Fruit fly (Drosophila melanogaster) whole organism, embryonic: ENCODE results near the gene Coq7.

ENCODE experiments used
- BtbVII ChIP-seq: fragments of 200-800 bp; sonication (Bioruptor generic); optimal IDR thresholded peaks from 3 replicates; lab custom pipeline; 2017; ENCODE audit warnings: missing biosample characterization, mild to moderate bottlenecking, missing genetic modification characterization
- CG1024 ChIP-seq: fragments of 200-800 bp; sonication (Bioruptor generic); IDR thresholded peaks from 2 replicates; pipeline ENCODE4 v1.3.6; 2022; ENCODE audit warnings: missing biosample characterization, missing genetic modification characterization
- CG10543 ChIP-seq: fragments of 200-800 bp; sonication (Bioruptor generic); optimal IDR thresholded peaks from 3 replicates; lab custom pipeline; 2017; ENCODE audit warnings: missing biosample characterization, mild to moderate bottlenecking, missing genetic modification characterization, moderate library complexity
- CG11085 ChIP-seq: fragments of 200-800 bp; sonication (Bioruptor generic); IDR thresholded peaks from 2 replicates; pipeline ENCODE4 v1.3.6; 2022; ENCODE audit warnings: missing biosample characterization, missing genetic modification characterization
- CG11093 ChIP-seq: fragments of 200-800 bp; sonication (Bioruptor generic); IDR thresholded peaks from 3 replicates; pipeline ENCODE4 v1.3.6; 2022; ENCODE audit warnings: missing biosample characterization, missing genetic modification characterization
- CG11695 ChIP-seq: fragments of 200-800 bp; sonication (Bioruptor generic); IDR thresholded peaks from 3 replicates; pipeline ENCODE4 v1.3.6; 2022; ENCODE audit warnings: missing biosample characterization, missing genetic modification characterization
- CG12071 ChIP-seq: fragments of 200-800 bp; sonication (Bioruptor generic); optimal IDR thresholded peaks from 3 replicates; lab custom pipeline; 2018; ENCODE audit warnings: missing biosample characterization, mild to moderate bottlenecking, missing genetic modification characterization
- CG12104 ChIP-seq: fragments of 200-800 bp; sonication (Bioruptor generic); optimal IDR thresholded peaks from 3 replicates; lab custom pipeline; 2016; ENCODE audit warnings: missing biosample characterization, missing genetic modification characterization
- CG13287 ChIP-seq: fragments of 200-800 bp; sonication (Bioruptor generic); IDR thresholded peaks from 2 replicates; pipeline ENCODE4 v1.3.6; 2022; ENCODE audit warnings: missing biosample characterization, missing genetic modification characterization; ENCODE audit not compliant: partially characterized antibody
- CG15479 ChIP-seq: fragments of 200-800 bp; sonication (Bioruptor generic); optimal IDR thresholded peaks from 3 replicates; lab custom pipeline; 2019; ENCODE audit warnings: missing biosample characterization, mild to moderate bottlenecking, missing genetic modification characterization, moderate library complexity
- CG15696 ChIP-seq: fragments of 200-800 bp; sonication (Bioruptor generic); optimal IDR thresholded peaks from 2 replicates; lab custom pipeline; 2019; ENCODE audit warnings: missing biosample characterization, mild to moderate bottlenecking, missing genetic modification characterization, moderate library complexity
- CG16863 ChIP-seq: fragments of 200-800 bp; sonication (Bioruptor generic); optimal IDR thresholded peaks from 3 replicates; lab custom pipeline; 2016; ENCODE audit warnings: missing biosample characterization, missing genetic modification characterization
- CG17612 ChIP-seq: fragments of 200-800 bp; sonication (Bioruptor generic); IDR thresholded peaks from 2 replicates; pipeline ENCODE4 v1.3.6; 2022; ENCODE audit warnings: missing biosample characterization, missing genetic modification characterization
- CG18476 ChIP-seq: fragments of 200-800 bp; sonication (Bioruptor generic); optimal IDR thresholded peaks from 2 replicates; lab custom pipeline; 2016; ENCODE audit warnings: missing biosample characterization, mild to moderate bottlenecking, missing genetic modification characterization
- CG2116 ChIP-seq: fragments of 200-800 bp; sonication (Bioruptor generic); optimal IDR thresholded peaks from 3 replicates; lab custom pipeline; 2018; ENCODE audit warnings: missing biosample characterization, mild to moderate bottlenecking, missing genetic modification characterization
- CG34376 ChIP-seq: fragments of 200-800 bp; sonication (Bioruptor generic); optimal IDR thresholded peaks from 2 replicates; lab custom pipeline; 2018; ENCODE audit warnings: missing biosample characterization, mild to moderate bottlenecking, missing genetic modification characterization
- CG34422 ChIP-seq: fragments of 200-800 bp; sonication (Bioruptor generic); IDR thresholded peaks from 3 replicates; pipeline ENCODE4 v1.3.6; 2022; ENCODE audit warnings: missing biosample characterization, missing genetic modification characterization
- CG5245 ChIP-seq: fragments of 200-800 bp; sonication (Bioruptor generic); optimal IDR thresholded peaks from 3 replicates; lab custom pipeline; 2016; ENCODE audit warnings: missing biosample characterization, missing genetic modification characterization
- CG5953 ChIP-seq: fragments of 200-800 bp; sonication (Bioruptor generic); IDR thresholded peaks from 2 replicates; pipeline ENCODE4 v1.3.6; 2022; ENCODE audit warnings: missing biosample characterization, missing genetic modification characterization
- CG6254 ChIP-seq: fragments of 200-800 bp; sonication (Bioruptor generic); optimal IDR thresholded peaks from 3 replicates; lab custom pipeline; 2017; ENCODE audit warnings: mild to moderate bottlenecking, missing biosample characterization, missing genetic modification reagents, missing genetic modification characterization
- CG7372 ChIP-seq: fragments of 200-800 bp; sonication (Bioruptor generic); IDR thresholded peaks from 2 replicates; pipeline ENCODE4 v1.3.6; 2022; ENCODE audit warnings: missing biosample characterization, missing genetic modification characterization
- CG8089 ChIP-seq: fragments of 200-800 bp; sonication (Bioruptor generic); optimal IDR thresholded peaks from 3 replicates; lab custom pipeline; 2016; ENCODE audit warnings: missing biosample characterization, missing genetic modification characterization
- Chrac-16 ChIP-seq: fragments of 200-800 bp; sonication (Bioruptor generic); optimal IDR thresholded peaks from 3 replicates; lab custom pipeline; 2016; ENCODE audit warnings: missing biosample characterization, missing genetic modification characterization
- D19B ChIP-seq: fragments of 200-800 bp; sonication (Bioruptor generic); optimal IDR thresholded peaks from 2 replicates; lab custom pipeline; 2017; ENCODE audit warnings: missing biosample characterization, mild to moderate bottlenecking, missing genetic modification characterization
- Dref ChIP-seq: fragments of 200-800 bp; sonication (Bioruptor generic); IDR thresholded peaks from 2 replicates; pipeline ENCODE4 v1.3.6; 2022; ENCODE audit warnings: missing biosample characterization, missing genetic modification characterization
- HLH3B ChIP-seq: fragments of 200-800 bp; sonication (Bioruptor generic); IDR thresholded peaks from 2 replicates; pipeline ENCODE4 v1.3.6; 2022; ENCODE audit warnings: missing biosample characterization, missing genetic modification characterization
- HLH4C ChIP-seq: fragments of 200-800 bp; sonication (Bioruptor generic); IDR thresholded peaks from 3 replicates; pipeline ENCODE4 v1.3.6; 2022; ENCODE audit warnings: missing biosample characterization, missing genetic modification characterization; ENCODE audit not compliant: partially characterized antibody
- NFAT ChIP-seq: fragments of 200-800 bp; sonication (Bioruptor generic); IDR thresholded peaks from 2 replicates; pipeline ENCODE4 v1.3.6; 2022; ENCODE audit warnings: missing biosample characterization, missing genetic modification characterization
- Oli ChIP-seq: fragments of 200-800 bp; sonication (Bioruptor generic); optimal IDR thresholded peaks from 2 replicates; lab custom pipeline; 2018; ENCODE audit warnings: missing biosample characterization, mild to moderate bottlenecking, missing genetic modification characterization, moderate library complexity
- Poxn ChIP-seq: fragments of 200-800 bp; sonication (Bioruptor generic); IDR thresholded peaks from 2 replicates; pipeline ENCODE4 v1.3.6; 2022; ENCODE audit warnings: missing biosample characterization, missing genetic modification characterization
- Vsx1 ChIP-seq: fragments of 200-800 bp; sonication (Bioruptor generic); optimal IDR thresholded peaks from 2 replicates; lab custom pipeline; 2017; ENCODE audit warnings: missing biosample characterization, mild to moderate bottlenecking, missing genetic modification characterization, missing genetic modification reagents
- ap ChIP-seq: fragments of 200-800 bp; sonication (Bioruptor generic); IDR thresholded peaks from 2 replicates; pipeline ENCODE4 v1.3.6; 2022; ENCODE audit warnings: missing biosample characterization, missing genetic modification characterization
- ase ChIP-seq: fragments of 200-800 bp; sonication (Bioruptor generic); IDR thresholded peaks from 3 replicates; pipeline ENCODE4 v1.3.6; 2022; ENCODE audit warnings: missing biosample characterization, missing genetic modification characterization
- az2 ChIP-seq: fragments of 200-800 bp; sonication (Bioruptor generic); optimal IDR thresholded peaks from 3 replicates; lab custom pipeline; 2016; ENCODE audit warnings: missing biosample characterization, missing genetic modification characterization
- br ChIP-seq: fragments of >200 bp; optimal IDR thresholded peaks from 2 replicates; lab custom pipeline; 2017
- chn ChIP-seq: fragments of 200-800 bp; sonication (Bioruptor generic); optimal IDR thresholded peaks from 2 replicates; lab custom pipeline; 2016; ENCODE audit warnings: missing biosample characterization, missing genetic modification characterization
- croc ChIP-seq: fragments of 200-800 bp; sonication (Bioruptor generic); conservative IDR thresholded peaks from 3 replicates; pipeline ENCODE4 v1.3.6; 2022; ENCODE audit warnings: missing biosample characterization, missing genetic modification characterization
- crp ChIP-seq, 2 experiments: fragments of 200-800 bp; sonication (Bioruptor generic); optimal IDR thresholded peaks; 2 replicates in 1 of 2; 3 replicates in 1 of 2; lab custom pipeline; 2017; ENCODE audit warnings: missing biosample characterization in 2 of 2, missing genetic modification characterization in 2 of 2, mild to moderate bottlenecking in 1 of 2, moderate library complexity in 1 of 2
- ems ChIP-seq: fragments of 200-800 bp; sonication (Bioruptor generic); optimal IDR thresholded peaks from 3 replicates; lab custom pipeline; 2016; ENCODE audit warnings: missing biosample characterization, missing genetic modification characterization
- esg ChIP-seq: fragments of 200-800 bp; sonication (Bioruptor generic); conservative IDR thresholded peaks from 2 replicates; pipeline ENCODE4 v1.3.6; 2022; ENCODE audit warnings: missing biosample characterization, missing genetic modification characterization
- eyg ChIP-seq: fragments of 200-800 bp; sonication (Bioruptor generic); optimal IDR thresholded peaks from 3 replicates; lab custom pipeline; 2016; ENCODE audit warnings: missing biosample characterization, missing genetic modification characterization
- fd102C ChIP-seq: fragments of 200-800 bp; sonication (Bioruptor generic); optimal IDR thresholded peaks from 2 replicates; lab custom pipeline; 2018; ENCODE audit warnings: missing biosample characterization, mild to moderate bottlenecking, missing genetic modification characterization, moderate library complexity
- ind ChIP-seq: fragments of 200-800 bp; sonication (Bioruptor generic); optimal IDR thresholded peaks from 3 replicates; lab custom pipeline; 2016; ENCODE audit warnings: missing biosample characterization, missing genetic modification characterization
- kay ChIP-seq: fragments of 200-800 bp; sonication (Bioruptor generic); optimal IDR thresholded peaks from 2 replicates; lab custom pipeline; 2016; ENCODE audit warnings: missing biosample characterization, missing genetic modification characterization
- klu ChIP-seq: fragments of 200-800 bp; sonication (Bioruptor generic); IDR thresholded peaks from 2 replicates; pipeline ENCODE4 v1.3.6; 2022; ENCODE audit warnings: missing biosample characterization, missing genetic modification characterization
- lola ChIP-seq, 3 experiments: fragments of >200 bp in 2 of 3; fragments of 200-800 bp in 1 of 3; sonication (Bioruptor generic) in 1 of 3; optimal IDR thresholded peaks; 2 replicates each; lab custom pipeline; 2017 to 2019; ENCODE audit warnings: missing biosample characterization in 3 of 3, missing genetic modification characterization in 3 of 3, mild to moderate bottlenecking in 1 of 3, moderate library complexity in 1 of 3
- peb ChIP-seq: fragments of 200-800 bp; sonication (Bioruptor generic); IDR thresholded peaks from 2 replicates; pipeline ENCODE4 v1.3.6; 2022; ENCODE audit warnings: missing biosample characterization, missing genetic modification characterization
- schlank ChIP-seq: fragments of 200-800 bp; sonication (Bioruptor generic); optimal IDR thresholded peaks from 2 replicates; lab custom pipeline; 2018; ENCODE audit warnings: missing biosample characterization, mild to moderate bottlenecking, missing genetic modification characterization
- sd ChIP-seq: fragments of 200-800 bp; sonication (Bioruptor generic); optimal IDR thresholded peaks from 3 replicates; lab custom pipeline; 2018; ENCODE audit warnings: missing biosample characterization, mild to moderate bottlenecking, missing genetic modification characterization, moderate library complexity
- toy ChIP-seq: fragments of 200-800 bp; sonication (Bioruptor generic); IDR thresholded peaks from 2 replicates; pipeline ENCODE4 v1.3.6; 2022; ENCODE audit warnings: missing biosample characterization, missing genetic modification characterization
- zen ChIP-seq: fragments of 200-800 bp; sonication (Bioruptor generic); optimal IDR thresholded peaks from 3 replicates; lab custom pipeline; 2018; ENCODE audit warnings: missing biosample characterization, mild to moderate bottlenecking, missing genetic modification characterization, moderate library complexity

The Coq7 gene

dm6 chrX:6800726-6801296 is 29.8 kb downstream of the Coq7 start (continued):
- peak; percentile 24 for TF ChIP-seq ind (GFP tag; lab: Kevin White, UChicago)
- TF ChIP-seq CG15696 (tag; lab: Kevin White, UChicago): no peak
- TF ChIP-seq HLH4C (GFP tag; lab: Robert Waterston, UW): no peak
- 0 out of 3 replicates have a peak, but pooled peaks have one; percentile 56 for TF ChIP-seq CG34422 (GFP tag; lab: Robert Waterston, UW)
- no peak for TF ChIP-seq CG5245 (GFP tag; lab: Kevin White, UChicago)
- no peak for TF ChIP-seq klu
- peak; percentile 18 for TF ChIP-seq sd (tag; lab: Kevin White, UChicago)
- TF ChIP-seq CG13287 (GFP tag; lab: Robert Waterston, UW): peak; percentile 34; the same call in 1 of the 2 replicates
- peak; percentile 38 for TF ChIP-seq CG6254 (GFP tag; lab: Kevin White, UChicago)
- TF ChIP-seq Vsx1: peak; percentile 87
- TF ChIP-seq lola (GFP tag; optimal IDR thresholded peaks at IDR 0.05; lab: Kevin White, UChicago): peak in 1 of 3 experiments; percentile 11
- no peak for TF ChIP-seq chn (GFP tag; lab: Kevin White, UChicago)
- no peak for TF ChIP-seq CG1024 (GFP tag; lab: Robert Waterston, UW)
- TF ChIP-seq toy (GFP tag; lab: Robert Waterston, UW): no peak
- peak in 1 of 2 experiments; percentile 26 for TF ChIP-seq crp (GFP tag; optimal IDR thresholded peaks at IDR 0.05; lab: Kevin White, UChicago)
- TF ChIP-seq CG2116 (GFP tag; lab: Kevin White, UChicago): no peak
- TF ChIP-seq CG10543: peak; percentile 92
- TF ChIP-seq schlank (tag; lab: Kevin White, UChicago): no peak
- 0 out of 3 replicates have a peak, but pooled peaks have one; percentile 6 for TF ChIP-seq CG11695 (GFP tag; lab: Robert Waterston, UW)
- TF ChIP-seq HLH3B (GFP tag; lab: Robert Waterston, UW): peak; percentile 23; the same call in 1 of the 2 replicates
- TF ChIP-seq zen: no peak
- no peak for TF ChIP-seq Dref (GFP tag; lab: Robert Waterston, UW)
- no peak for TF ChIP-seq CG18476
- TF ChIP-seq D19B (GFP tag; lab: Kevin White, UChicago): no peak
- TF ChIP-seq croc (GFP tag; lab: Robert Waterston, UW): no peak; the same call in 2 of the 3 replicates
- TF ChIP-seq BtbVII (GFP tag; lab: Kevin White, UChicago): no peak
- TF ChIP-seq peb (GFP tag; lab: Robert Waterston, UW): no peak
- no peak for TF ChIP-seq CG11093 (GFP tag; lab: Robert Waterston, UW)
- TF ChIP-seq CG15479 (GFP tag; lab: Kevin White, UChicago): no peak
- TF ChIP-seq Poxn: no peak
- TF ChIP-seq CG17612: no peak
- TF ChIP-seq CG12104 (GFP tag; lab: Kevin White, UChicago): no peak
- TF ChIP-seq ems (GFP tag; lab: Kevin White, UChicago): no peak
- no peak for TF ChIP-seq fd102C (GFP tag; lab: Kevin White, UChicago)
- TF ChIP-seq br (lab: Kevin White, UChicago): no peak
- 0 out of 2 replicates have a peak, but pooled peaks have one; percentile 16 for TF ChIP-seq esg (GFP tag; lab: Robert Waterston, UW)
- no peak for TF ChIP-seq CG16863 (GFP tag; lab: Kevin White, UChicago)
- TF ChIP-seq kay (GFP tag; lab: Kevin White, UChicago): peak; percentile 6
- no peak; the same call in 1 of the 2 replicates for TF ChIP-seq NFAT (GFP tag; lab: Robert Waterston, UW)
- TF ChIP-seq CG7372 (GFP tag; lab: Robert Waterston, UW): no peak
- TF ChIP-seq ap: no peak
- TF ChIP-seq Oli (tag; lab: Kevin White, UChicago): peak; percentile 46
- no peak for TF ChIP-seq eyg (GFP tag; lab: Kevin White, UChicago)
- 0 out of 2 replicates have a peak, but pooled peaks have one; percentile 25 for TF ChIP-seq CG5953 (GFP tag; lab: Robert Waterston, UW)
- peak; percentile 49 for TF ChIP-seq az2 (GFP tag; lab: Kevin White, UChicago)
- no peak for TF ChIP-seq CG12071 (GFP tag; lab: Kevin White, UChicago)
- no peak for TF ChIP-seq ase (GFP tag; lab: Robert Waterston, UW)
- no peak for TF ChIP-seq CG11085
- TF ChIP-seq CG34376 (GFP tag; lab: Kevin White, UChicago): peak; percentile 78
- peak; percentile 17 for TF ChIP-seq Chrac-16 (GFP tag; lab: Kevin White, UChicago)
- TF ChIP-seq CG8089: no peak
